Worm (Caenorhabditis elegans) whole organism, L3 larva: ENCODE measurements around the gene fbxc-23.
A peak's percentile ranks its signal among the peaks of the same experiment; 100 is the strongest.

ENCODE experiments used
- R02D3.7 ChIP-seq: fragments of 150-350 bp; optimal IDR thresholded peaks from 2 replicates; lab custom pipeline; 2014; ENCODE audit warnings: missing biosample characterization, missing genetic modification characterization
- ZK546.5 ChIP-seq: sonication (generic microtip); optimal IDR thresholded peaks from 2 replicates; lab custom pipeline; 2017; ENCODE audit warnings: missing biosample characterization, missing genetic modification characterization
- ama-1 ChIP-seq: fragments of 150-350 bp; optimal IDR thresholded peaks from 2 replicates; lab custom pipeline; 2018
- ceh-28 ChIP-seq: fragments of 150-350 bp; optimal IDR thresholded peaks from 2 replicates; lab custom pipeline; 2014; ENCODE audit warnings: missing biosample characterization, missing genetic modification reagents, missing genetic modification characterization
- ceh-82 ChIP-seq: fragments of 150-350 bp; optimal IDR thresholded peaks from 2 replicates; lab custom pipeline; 2014; ENCODE audit warnings: missing biosample characterization, missing genetic modification characterization
- ceh-9 ChIP-seq: sonication (generic microtip); optimal IDR thresholded peaks from 2 replicates; lab custom pipeline; 2018; ENCODE audit warnings: missing biosample characterization, missing genetic modification characterization
- egl-27 ChIP-seq: sonication (generic microtip); optimal IDR thresholded peaks from 4 replicates; lab custom pipeline; 2017; ENCODE audit warnings: missing biosample characterization, missing genetic modification reagents, missing genetic modification characterization
- egl-5 ChIP-seq: fragments of 150-350 bp; optimal IDR thresholded peaks from 2 replicates; lab custom pipeline; 2017; ENCODE audit warnings: missing biosample characterization, missing genetic modification reagents, missing genetic modification characterization, inconsistent platforms
- elt-1 ChIP-seq: fragments of 150-350 bp; optimal IDR thresholded peaks from 2 replicates; lab custom pipeline; 2014; ENCODE audit warnings: missing biosample characterization, missing genetic modification characterization
- elt-2 ChIP-seq: sonication (generic microtip); optimal IDR thresholded peaks from 2 replicates; lab custom pipeline; 2016; ENCODE audit warnings: missing genetic modification reagents, mild to moderate bottlenecking, missing genetic modification characterization, missing compliant biosample characterization
- elt-3 ChIP-seq, 3 experiments: fragments of 150-350 bp in 1 of 3; sonication (generic microtip) in 2 of 3; optimal IDR thresholded peaks; 2 replicates in 2 of 3; 4 replicates in 1 of 3; lab custom pipeline; 2014 to 2017; ENCODE audit warnings: missing biosample characterization in 3 of 3, missing genetic modification characterization in 3 of 3
- fos-1 ChIP-seq: fragments of 150-350 bp; optimal IDR thresholded peaks from 2 replicates; lab custom pipeline; 2014; ENCODE audit warnings: missing biosample characterization, missing genetic modification characterization
- mdl-1 ChIP-seq: fragments of 150-350 bp; optimal IDR thresholded peaks from 2 replicates; lab custom pipeline; 2014; ENCODE audit warnings: missing biosample characterization, missing genetic modification characterization
- nfya-1 ChIP-seq: sonication (generic microtip); optimal IDR thresholded peaks from 2 replicates; lab custom pipeline; 2017; ENCODE audit warnings: missing genetic modification characterization, mild to moderate bottlenecking, missing compliant biosample characterization, antibody characterized with exemption, moderate library complexity; ENCODE audit not compliant: insufficient read depth
- nhr-11 ChIP-seq: fragments of 150-350 bp; optimal IDR thresholded peaks from 2 replicates; lab custom pipeline; 2014; ENCODE audit warnings: missing biosample characterization, missing genetic modification characterization
- nhr-12 ChIP-seq: fragments of 150-350 bp; optimal IDR thresholded peaks from 2 replicates; lab custom pipeline; 2014; ENCODE audit warnings: missing biosample characterization, missing genetic modification characterization
- nhr-23 ChIP-seq: fragments of 150-350 bp; optimal IDR thresholded peaks from 2 replicates; lab custom pipeline; 2014; ENCODE audit warnings: missing biosample characterization, missing genetic modification reagents, missing genetic modification characterization
- nhr-25 ChIP-seq: sonication (generic microtip); optimal IDR thresholded peaks from 2 replicates; lab custom pipeline; 2017; ENCODE audit warnings: missing biosample characterization, missing genetic modification characterization
- nhr-43 ChIP-seq: sonication (generic microtip); optimal IDR thresholded peaks from 2 replicates; lab custom pipeline; 2016; ENCODE audit warnings: mild to moderate bottlenecking, missing genetic modification characterization, missing compliant biosample characterization; ENCODE audit not compliant: poor library complexity, severe bottlenecking
- nhr-77 ChIP-seq: fragments of 150-350 bp; optimal IDR thresholded peaks from 2 replicates; lab custom pipeline; 2014; ENCODE audit warnings: missing biosample characterization, missing genetic modification characterization
- pha-4 ChIP-seq: fragments of 150-350 bp; optimal IDR thresholded peaks from 2 replicates; lab custom pipeline; 2014; ENCODE audit warnings: missing biosample characterization, missing genetic modification reagents, missing genetic modification characterization
- pqm-1 ChIP-seq: fragments of 150-350 bp; optimal IDR thresholded peaks from 2 replicates; lab custom pipeline; 2017; ENCODE audit warnings: missing biosample characterization, missing genetic modification characterization, inconsistent platforms
- sea-2 ChIP-seq: fragments of 150-350 bp; sonication (generic microtip); optimal IDR thresholded peaks from 4 replicates; lab custom pipeline; 2014; ENCODE audit warnings: missing biosample characterization, missing genetic modification reagents, missing genetic modification characterization
- skn-1 ChIP-seq: fragments of 150-350 bp; optimal IDR thresholded peaks from 2 replicates; lab custom pipeline; 2014; ENCODE audit warnings: missing biosample characterization, missing genetic modification characterization
- snpc-4 ChIP-seq: fragments of 150-350 bp; optimal IDR thresholded peaks from 2 replicates; lab custom pipeline; 2014; ENCODE audit warnings: missing biosample characterization, missing genetic modification characterization
- unc-39 ChIP-seq: sonication (generic microtip); optimal IDR thresholded peaks from 4 replicates; lab custom pipeline; 2017; ENCODE audit warnings: missing biosample characterization, missing genetic modification characterization
- ztf-11 ChIP-seq: fragments of 150-350 bp; optimal IDR thresholded peaks from 2 replicates; lab custom pipeline; 2014; ENCODE audit warnings: missing biosample characterization, missing genetic modification characterization
- ztf-4 ChIP-seq: fragments of 150-350 bp; optimal IDR thresholded peaks from 2 replicates; lab custom pipeline; 2014; ENCODE audit warnings: missing biosample characterization, missing genetic modification characterization

Gene fbxc-23

DNA sequence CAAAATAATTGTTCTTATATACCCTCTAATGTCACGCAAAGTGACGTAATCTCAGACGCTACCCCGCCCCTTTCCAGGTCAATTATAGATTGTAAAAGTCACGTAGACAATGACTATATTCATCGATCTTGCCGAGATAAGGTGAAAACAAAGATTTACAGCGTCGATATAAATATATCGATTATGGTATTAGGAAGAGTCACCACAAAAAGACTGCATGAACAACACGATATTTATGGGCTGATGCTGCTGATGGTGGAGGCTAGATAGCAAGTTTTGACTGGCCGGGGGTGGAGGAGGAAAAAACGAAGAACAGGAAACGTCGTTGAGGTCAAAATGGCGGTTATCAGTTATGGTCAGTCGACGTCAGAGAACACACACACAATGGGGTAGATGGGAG, 42.2 kb upstream of the fbxc-23 start:
- TF ChIP-seq ceh-28 (tag; lab: Kevin White, UChicago): peak; percentile 79
- peak; percentile 76 for TF ChIP-seq pqm-1 (tag; lab: Kevin White, UChicago)
- TF ChIP-seq egl-5 (tag; lab: Kevin White, UChicago): no peak
- TF ChIP-seq nfya-1: peak; percentile 17
- no peak for TF ChIP-seq nhr-12
- TF ChIP-seq skn-1: peak; percentile 17
- peak; percentile 54 for TF ChIP-seq nhr-43 (tag; lab: Kevin White, UChicago)
- peak; percentile 89 for TF ChIP-seq nhr-23
- TF ChIP-seq elt-3 (tag; optimal IDR thresholded peaks at IDR 0.05; lab: Kevin White, UChicago): peak in 1 of 3 experiments; percentile 5
- TF ChIP-seq elt-1: peak; percentile 97
- TF ChIP-seq elt-2 (tag; lab: Kevin White, UChicago): peak; percentile 75
- TF ChIP-seq egl-27: no peak
- peak; percentile 87 for TF ChIP-seq nhr-25 (tag; lab: Kevin White, UChicago)
- TF ChIP-seq, all 47 proteins: peak for 10

ce11 chrII:13637941-13638489, 41.7 kb upstream of the fbxc-23 start, which contains the start of gene phdh-1:
TSS of gene phdh-1 (minus strand) at chrII:13638480.
- TF ChIP-seq nhr-43 (tag; lab: Kevin White, UChicago): peak; percentile 5
- TF ChIP-seq unc-39 (tag; lab: Kevin White, UChicago): no peak

DNA sequence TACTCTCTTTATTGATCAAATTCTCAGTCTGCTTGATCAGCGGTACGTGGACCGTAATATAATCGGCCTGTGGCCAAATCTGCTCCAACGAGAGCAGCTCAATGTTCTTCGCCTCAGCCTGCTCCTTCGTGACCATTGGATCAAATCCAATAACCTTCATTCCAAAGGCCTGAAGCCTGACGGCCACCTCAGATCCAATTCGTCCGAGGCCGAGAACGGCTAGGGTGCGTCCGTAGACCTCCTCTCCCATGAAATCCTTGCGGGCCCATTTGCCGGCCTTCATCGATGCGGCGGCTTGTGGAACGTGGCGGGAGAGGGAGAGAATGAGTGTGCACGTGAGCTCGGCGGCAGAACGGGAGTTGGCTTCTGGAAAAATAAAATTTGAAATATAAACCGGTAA, 41.1 kb upstream of the fbxc-23 start:
- TF ChIP-seq ZK546.5 (tag; lab: Kevin White, UChicago): no peak
- TF ChIP-seq ztf-4 (tag; lab: Kevin White, UChicago): no peak
- no peak for TF ChIP-seq ceh-9 (tag; lab: Kevin White, UChicago)
- TF ChIP-seq egl-27: no peak
- no peak for TF ChIP-seq R02D3.7 (tag; lab: Kevin White, UChicago)
- peak; percentile 27 for TF ChIP-seq ama-1

- no peak for TF ChIP-seq ceh-82 (tag; lab: Kevin White, UChicago)
- peak; percentile 78 for TF ChIP-seq nhr-43 (tag; lab: Kevin White, UChicago)
- TF ChIP-seq nhr-23: peak; percentile 29
- TF ChIP-seq ztf-4 (tag; lab: Kevin White, UChicago): no peak
- no peak for TF ChIP-seq fos-1
- no peak for TF ChIP-seq sea-2 (GFP tag; lab: Kevin White, UChicago)
- TF ChIP-seq, all 47 proteins: peak for 2
Observed at ce11 chrII:13636596-13636995, 40.2 kb upstream of the fbxc-23 start.

DNA sequence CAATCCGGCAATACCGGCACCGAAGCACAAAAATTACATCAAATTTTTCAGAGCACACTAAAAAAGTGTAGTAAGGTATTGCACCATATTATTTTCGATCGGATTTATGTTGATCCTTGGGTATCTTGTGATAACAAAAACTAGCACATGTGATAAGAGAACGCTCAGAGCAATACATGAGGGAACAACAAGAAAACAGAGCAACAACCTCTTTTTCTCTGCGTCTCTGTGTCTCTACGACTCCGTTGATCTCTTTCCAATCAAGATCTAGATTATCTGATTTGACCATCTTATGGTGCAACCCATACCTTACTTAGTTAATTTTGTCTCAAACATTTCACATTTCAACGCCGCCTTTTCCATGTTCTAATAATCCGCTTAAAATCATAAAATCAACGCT, 35.9 kb upstream of the fbxc-23 start, which contains the start of gene tag-10:
TSS of gene tag-10 (plus strand) at position 347 of the 400 bp plus-strand sequence.
- TF ChIP-seq elt-1 (peak; percentile 81), elt-2 (tag; lab: Kevin White, UChicago) (peak; percentile 30), nhr-43 (tag; lab: Kevin White, UChicago) (no peak)

DNA sequence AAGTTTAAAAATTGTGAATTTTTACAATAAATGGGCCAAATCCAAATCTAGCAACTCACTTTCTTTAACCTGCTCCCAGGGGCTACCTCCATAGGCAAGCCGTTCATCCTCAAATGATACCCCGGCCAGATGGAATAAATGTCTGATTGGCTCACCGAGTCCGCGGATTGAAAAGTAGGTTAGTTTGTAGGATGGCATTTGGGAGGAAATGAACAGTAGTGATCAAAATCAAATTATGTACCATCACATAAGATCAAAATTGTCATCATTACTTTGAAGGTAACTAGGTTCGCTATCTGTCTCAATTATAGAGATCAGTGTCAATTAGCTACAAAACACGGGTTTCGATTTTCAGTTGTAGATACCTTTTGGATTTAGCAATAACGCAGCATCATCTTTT, 34.3 kb upstream of the fbxc-23 start, which contains the start of the genes gst-17 and gst-18:
TSS of gene gst-17 (minus strand) at position 101 of the 400 bp plus-strand sequence.
TSS of gene gst-18 (minus strand) at position 198 of the 400 bp plus-strand sequence.
- TF ChIP-seq ceh-28 (tag; lab: Kevin White, UChicago): no peak
- TF ChIP-seq elt-1: no peak
- no peak for TF ChIP-seq snpc-4

ce11 chrII:13627001-13627400, 30.6 kb upstream of the fbxc-23 start, which contains the start of gene gst-19:
TSS of gene gst-19 (minus strand) at chrII:13627145.
- TF ChIP-seq nhr-77 (tag; lab: Kevin White, UChicago): no peak
- TF ChIP-seq pha-4 (tag; lab: Kevin White, UChicago): peak; percentile 19

- TF ChIP-seq skn-1 (peak; percentile 93), ztf-11 (tag; lab: Kevin White, UChicago) (no peak), nhr-11 (no peak), fos-1 (no peak), mdl-1 (tag; lab: Kevin White, UChicago) (no peak), ceh-82 (tag; lab: Kevin White, UChicago) (no peak)
Observed at ce11 chrII:13624330-13624729, 28.0 kb upstream of the fbxc-23 start, which contains the start of gene gst-16. TSS of gene gst-16 (minus strand) at chrII:13624440.
